Worm (Caenorhabditis elegans) whole organism, young adult: ENCODE data around the gene W02H5.2.

Experiments used
- B0336.3 ChIP-seq: fragments of 200-800 bp; sonication (Bioruptor generic); IDR thresholded peaks from 2 replicates; pipeline ENCODE4 v1.3.6; 2022; ENCODE audit warnings: missing genetic modification characterization, missing compliant biosample characterization
- D2030.7 ChIP-seq: fragments of 200-800 bp; sonication (Bioruptor generic); IDR thresholded peaks from 2 replicates; pipeline ENCODE4 v1.3.6; 2022; ENCODE audit warnings: missing genetic modification reagents, missing genetic modification characterization, missing compliant biosample characterization
- F10E7.11 ChIP-seq: sonication (generic microtip); optimal IDR thresholded peaks from 2 replicates; lab custom pipeline; 2017; ENCODE audit warnings: mild to moderate bottlenecking, missing genetic modification characterization, moderate library complexity, missing compliant biosample characterization
- F22D6.2 ChIP-seq: sonication (generic microtip); optimal IDR thresholded peaks from 2 replicates; lab custom pipeline; 2016; ENCODE audit warnings: mild to moderate bottlenecking, missing genetic modification characterization, missing compliant biosample characterization
- F49E8.2 ChIP-seq: sonication (generic microtip); optimal IDR thresholded peaks from 3 replicates; lab custom pipeline; 2017; ENCODE audit warnings: missing genetic modification characterization, mild to moderate bottlenecking, missing compliant biosample characterization, antibody characterized with exemption, moderate library complexity; ENCODE audit not compliant: insufficient read depth
- F55B11.4 ChIP-seq: sonication (generic microtip); optimal IDR thresholded peaks from 2 replicates; lab custom pipeline; 2016; ENCODE audit warnings: missing compliant biosample characterization, missing genetic modification characterization, borderline replicate concordance; ENCODE audit not compliant: insufficient read depth
- F57A8.1 ChIP-seq: fragments of 200-800 bp; sonication (Bioruptor generic); optimal IDR thresholded peaks from 2 replicates; lab custom pipeline; 2018; ENCODE audit warnings: mild to moderate bottlenecking, missing genetic modification characterization, moderate library complexity, missing compliant biosample characterization
- Y53F4B.3 ChIP-seq: fragments of 200-800 bp; sonication (Bioruptor generic); IDR thresholded peaks from 2 replicates; pipeline ENCODE4 v1.3.6; 2022; ENCODE audit warnings: missing genetic modification reagents, missing genetic modification characterization, missing compliant biosample characterization
- Y56A3A.18 ChIP-seq: fragments of 200-800 bp; sonication (Bioruptor generic); IDR thresholded peaks from 2 replicates; pipeline ENCODE4 v1.3.6; 2022; ENCODE audit warnings: missing genetic modification reagents, missing genetic modification characterization, missing compliant biosample characterization
- Y79H2A.3 ChIP-seq: fragments of 200-800 bp; sonication (Bioruptor generic); conservative IDR thresholded peaks from 2 replicates; pipeline ENCODE4 v1.3.6; 2022; ENCODE audit warnings: missing genetic modification reagents, missing genetic modification characterization, missing compliant biosample characterization
- Y95B8A.8 ChIP-seq: fragments of 200-800 bp; sonication (Bioruptor generic); IDR thresholded peaks from 2 replicates; pipeline ENCODE4 v1.3.6; 2022; ENCODE audit warnings: missing genetic modification reagents, missing genetic modification characterization, missing compliant biosample characterization
- ZK185.1 ChIP-seq: sonication (generic microtip); optimal IDR thresholded peaks from 2 replicates; lab custom pipeline; 2016; ENCODE audit warnings: mild to moderate bottlenecking, missing genetic modification characterization, missing compliant biosample characterization; ENCODE audit not compliant: poor library complexity, severe bottlenecking
- atf-7 ChIP-seq: sonication (generic microtip); optimal IDR thresholded peaks from 2 replicates; lab custom pipeline; 2017; ENCODE audit warnings: mild to moderate bottlenecking, missing genetic modification characterization, missing compliant biosample characterization
- athp-1 ChIP-seq: sonication (generic microtip); optimal IDR thresholded peaks from 2 replicates; lab custom pipeline; 2017; ENCODE audit warnings: mild to moderate bottlenecking, missing genetic modification characterization, missing compliant biosample characterization
- ceh-100 ChIP-seq: fragments of 200-800 bp; sonication (Bioruptor generic); IDR thresholded peaks from 2 replicates; pipeline ENCODE4 v1.3.6; 2022; ENCODE audit warnings: missing genetic modification reagents, missing genetic modification characterization, missing compliant biosample characterization
- ceh-58 ChIP-seq: fragments of 200-800 bp; sonication (Bioruptor generic); IDR thresholded peaks from 2 replicates; pipeline ENCODE4 v1.3.6; 2022; ENCODE audit warnings: missing genetic modification characterization, missing compliant biosample characterization
- ceh-91 ChIP-seq: fragments of 200-800 bp; sonication (Bioruptor generic); IDR thresholded peaks from 2 replicates; pipeline ENCODE4 v1.3.6; 2022; ENCODE audit warnings: missing genetic modification reagents, missing genetic modification characterization, missing compliant biosample characterization
- dpl-1 ChIP-seq: fragments of 150-350 bp; optimal IDR thresholded peaks from 2 replicates; lab custom pipeline; 2014; ENCODE audit warnings: missing biosample characterization, missing genetic modification reagents, missing genetic modification characterization
- egrh-3 ChIP-seq: fragments of 200-800 bp; sonication (Bioruptor generic); IDR thresholded peaks from 2 replicates; pipeline ENCODE4 v1.3.6; 2022; ENCODE audit warnings: missing genetic modification reagents, missing genetic modification characterization, missing compliant biosample characterization
- hlh-12 ChIP-seq: sonication (generic microtip); optimal IDR thresholded peaks from 2 replicates; lab custom pipeline; 2016; ENCODE audit warnings: missing genetic modification characterization, missing compliant biosample characterization
- hsf-1 ChIP-seq: fragments of 200-800 bp; sonication (Bioruptor generic); IDR thresholded peaks from 2 replicates; pipeline ENCODE4 v1.3.6; 2022; ENCODE audit warnings: missing genetic modification reagents, missing genetic modification characterization, missing compliant biosample characterization
- lag-1 ChIP-seq: fragments of 200-800 bp; sonication (Bioruptor generic); IDR thresholded peaks from 2 replicates; pipeline ENCODE4 v1.3.6; 2022; ENCODE audit warnings: missing genetic modification reagents, missing genetic modification characterization, missing compliant biosample characterization
- let-526 ChIP-seq: fragments of 200-800 bp; sonication (Bioruptor generic); IDR thresholded peaks from 2 replicates; pipeline ENCODE4 v1.3.6; 2022; ENCODE audit warnings: missing genetic modification reagents, missing genetic modification characterization, missing compliant biosample characterization
- lin-35 ChIP-seq, 3 experiments: fragments of 150-350 bp in 2 of 3; sonication (generic microtip) in 1 of 3; optimal IDR thresholded peaks; 2 replicates each; lab custom pipeline; 2014 to 2018; ENCODE audit warnings: missing biosample characterization in 3 of 3, missing genetic modification characterization in 3 of 3, missing genetic modification reagents in 3 of 3
- lin-54 ChIP-seq: fragments of 200-800 bp; sonication (Bioruptor generic); optimal IDR thresholded peaks from 2 replicates; lab custom pipeline; 2018; ENCODE audit warnings: mild to moderate bottlenecking, missing genetic modification characterization, missing compliant biosample characterization
- lir-1 ChIP-seq: fragments of 200-800 bp; sonication (Bioruptor generic); conservative IDR thresholded peaks from 2 replicates; pipeline ENCODE4 v1.3.6; 2022; ENCODE audit warnings: missing genetic modification reagents, missing genetic modification characterization, missing compliant biosample characterization
- lsl-1 ChIP-seq: fragments of 200-800 bp; sonication (Bioruptor generic); optimal IDR thresholded peaks from 2 replicates; lab custom pipeline; 2018; ENCODE audit warnings: mild to moderate bottlenecking, missing genetic modification characterization, moderate library complexity, missing compliant biosample characterization
- madf-6 ChIP-seq: fragments of 200-800 bp; sonication (Bioruptor generic); IDR thresholded peaks from 2 replicates; pipeline ENCODE4 v1.3.6; 2022; ENCODE audit warnings: missing genetic modification reagents, missing genetic modification characterization, missing compliant biosample characterization
- madf-8 ChIP-seq: fragments of 200-800 bp; sonication (Bioruptor generic); conservative IDR thresholded peaks from 2 replicates; pipeline ENCODE4 v1.3.6; 2022; ENCODE audit warnings: missing genetic modification reagents, missing genetic modification characterization, missing compliant biosample characterization
- mcd-1 ChIP-seq: fragments of 200-800 bp; sonication (Bioruptor generic); IDR thresholded peaks from 2 replicates; pipeline ENCODE4 v1.3.6; 2022; ENCODE audit warnings: missing genetic modification reagents, missing genetic modification characterization, missing compliant biosample characterization
- mel-28 ChIP-seq: sonication (generic microtip); optimal IDR thresholded peaks from 2 replicates; lab custom pipeline; 2016; ENCODE audit warnings: borderline replicate concordance, mild to moderate bottlenecking, missing genetic modification characterization, missing compliant biosample characterization
- mxl-1 ChIP-seq: sonication (generic microtip); optimal IDR thresholded peaks from 2 replicates; lab custom pipeline; 2016; ENCODE audit warnings: missing genetic modification characterization, missing compliant biosample characterization
- nfya-1 ChIP-seq: sonication (generic microtip); optimal IDR thresholded peaks from 2 replicates; lab custom pipeline; 2017; ENCODE audit warnings: antibody characterized with exemption, missing compliant biosample characterization, missing genetic modification characterization, borderline replicate concordance; ENCODE audit not compliant: insufficient read depth
- nhr-80 ChIP-seq: sonication (generic microtip); optimal IDR thresholded peaks from 2 replicates; lab custom pipeline; 2016; ENCODE audit warnings: missing genetic modification characterization, missing compliant biosample characterization
- pha-4 ChIP-seq: fragments of 150-350 bp; sonication (generic microtip); optimal IDR thresholded peaks from 2 replicates; lab custom pipeline; 2014; ENCODE audit warnings: missing biosample characterization, missing genetic modification reagents, missing genetic modification characterization
- rcor-1 ChIP-seq: fragments of 200-800 bp; sonication (Bioruptor generic); IDR thresholded peaks from 2 replicates; pipeline ENCODE4 v1.3.6; 2022; ENCODE audit warnings: missing genetic modification reagents, missing genetic modification characterization, missing compliant biosample characterization
- repo-1 ChIP-seq: sonication (generic microtip); optimal IDR thresholded peaks from 2 replicates; lab custom pipeline; 2017; ENCODE audit warnings: mild to moderate bottlenecking, missing genetic modification characterization, missing compliant biosample characterization
- sea-2 ChIP-seq: fragments of 200-800 bp; sonication (Bioruptor generic); IDR thresholded peaks from 2 replicates; pipeline ENCODE4 v1.3.6; 2022; ENCODE audit warnings: missing genetic modification characterization, missing compliant biosample characterization
- snpc-1.1 ChIP-seq: sonication (generic microtip); optimal IDR thresholded peaks from 2 replicates; lab custom pipeline; 2017; ENCODE audit warnings: missing genetic modification characterization, mild to moderate bottlenecking, missing compliant biosample characterization, antibody characterized with exemption, moderate library complexity, missing genotype, missing genetic modification reagents; ENCODE audit not compliant: insufficient read depth
- somi-1 ChIP-seq: fragments of 200-800 bp; sonication (Bioruptor generic); optimal IDR thresholded peaks from 2 replicates; lab custom pipeline; 2018; ENCODE audit warnings: mild to moderate bottlenecking, missing genetic modification characterization, missing compliant biosample characterization
- tbp1 ChIP-seq: fragments of 200-800 bp; sonication (Bioruptor generic); optimal IDR thresholded peaks from 2 replicates; lab custom pipeline; 2018; ENCODE audit warnings: mild to moderate bottlenecking, missing genetic modification characterization, missing compliant biosample characterization
- tbx-9 ChIP-seq: sonication (generic microtip); optimal IDR thresholded peaks from 2 replicates; lab custom pipeline; 2016; ENCODE audit warnings: borderline replicate concordance, missing genetic modification characterization, inconsistent platforms, missing compliant biosample characterization
- unc-130 ChIP-seq: sonication (generic microtip); optimal IDR thresholded peaks from 2 replicates; lab custom pipeline; 2016; ENCODE audit warnings: missing genetic modification reagents, missing genetic modification characterization, missing compliant biosample characterization
- ztf-26 ChIP-seq: sonication (generic microtip); optimal IDR thresholded peaks from 2 replicates; lab custom pipeline; 2017; ENCODE audit warnings: missing genetic modification characterization, missing compliant biosample characterization

W02H5.2 gene

DNA sequence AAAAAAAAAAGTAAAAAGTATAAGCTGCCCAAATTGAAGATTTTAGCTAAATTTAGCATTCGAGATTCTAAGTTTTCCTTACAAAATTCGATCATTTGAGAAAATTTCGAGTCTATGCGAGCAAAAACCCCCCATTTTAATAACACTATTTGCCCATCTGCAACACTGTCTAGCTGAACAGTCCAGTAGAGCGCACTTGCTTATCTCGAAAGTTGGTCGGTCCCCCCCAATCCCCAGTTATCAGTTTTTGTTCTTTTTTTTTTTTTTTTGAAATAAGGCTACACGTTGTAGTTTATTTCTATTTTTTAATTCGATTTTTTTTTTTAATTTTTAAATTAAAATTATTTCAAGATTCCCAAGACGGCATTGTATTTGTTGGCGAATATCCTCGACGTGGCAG is 18.5 kb downstream of the W02H5.2 start:
- peak; percentile 87 for TF ChIP-seq mcd-1 (GFP tag; lab: Robert Waterston, UW)
- TF ChIP-seq nhr-80 (tag; lab: Kevin White, UChicago) = peak; percentile 82
- TF ChIP-seq pha-4 (tag; lab: Kevin White, UChicago) = no peak
- TF ChIP-seq ceh-58 (GFP tag; lab: Robert Waterston, UW) = no peak
- TF ChIP-seq lin-54 (GFP tag; lab: Kevin White, UChicago) = no peak
- TF ChIP-seq athp-1 = no peak
- TF ChIP-seq madf-8 = no peak

ce11 chrV:2660457-2660856 is 21.3 kb downstream of the W02H5.2 start:
- TF ChIP-seq nhr-80 (tag; lab: Kevin White, UChicago) (no peak), D2030.7 (GFP tag; lab: Robert Waterston, UW) (no peak)

- TF ChIP-seq F55B11.4 (tag; lab: Kevin White, UChicago) (no peak), repo-1 (tag; lab: Kevin White, UChicago) (no peak), ceh-58 (GFP tag; lab: Robert Waterston, UW) (0 out of 2 replicates have a peak, but pooled peaks have one; percentile 75), nfya-1 (no peak), lsl-1 (GFP tag; lab: Kevin White, UChicago) (peak; percentile 59), snpc-1.1 (tag; lab: Kevin White, UChicago) (peak; percentile 17), madf-6 (GFP tag; lab: Robert Waterston, UW) (peak; percentile 66), sea-2 (GFP tag; lab: Robert Waterston, UW) (no peak), unc-130 (GFP tag; lab: Kevin White, UChicago) (no peak), B0336.3 (GFP tag; lab: Robert Waterston, UW) (peak; percentile 55; the same call in 1 of the 2 replicates), mel-28 (tag; lab: Kevin White, UChicago) (no peak), hlh-12 (tag; lab: Kevin White, UChicago) (no peak), ZK185.1 (tag; lab: Kevin White, UChicago) (no peak), lir-1 (GFP tag; lab: Robert Waterston, UW) (no peak), Y53F4B.3 (no peak), somi-1 (GFP tag; lab: Kevin White, UChicago) (peak; percentile 1), tbx-9 (tag; lab: Kevin White, UChicago) (peak; percentile 50), let-526 (no peak), lag-1 (GFP tag; lab: Robert Waterston, UW) (no peak), lin-35 (GFP tag; optimal IDR thresholded peaks at IDR 0.05; lab: Kevin White, UChicago) (peak in 1 of 3 experiments; percentile 24), ceh-91 (0 out of 2 replicates have a peak, but pooled peaks have one; percentile 13), F22D6.2 (no peak), Y95B8A.8 (0 out of 2 replicates have a peak, but pooled peaks have one; percentile 65), Y79H2A.3 (GFP tag; lab: Robert Waterston, UW) (no peak), mcd-1 (GFP tag; lab: Robert Waterston, UW) (peak; percentile 68), F10E7.11 (tag; lab: Kevin White, UChicago) (peak; percentile 1), egrh-3 (peak; percentile 24; the same call in 1 of the 2 replicates), rcor-1 (GFP tag; lab: Robert Waterston, UW) (peak; percentile 65), ceh-100 (0 out of 2 replicates have a peak, but pooled peaks have one; percentile 28), hsf-1 (GFP tag; lab: Robert Waterston, UW) (no peak), Y56A3A.18 (0 out of 2 replicates have a peak, but pooled peaks have one; percentile 49), mxl-1 (tag; lab: Kevin White, UChicago) (peak; percentile 84), atf-7 (peak; percentile 8), ztf-26 (peak; percentile 17), tbp1 (GFP tag; lab: Kevin White, UChicago) (peak; percentile 94), F49E8.2 (peak; percentile 48), dpl-1 (GFP tag; lab: Kevin White, UChicago) (no peak), F57A8.1 (GFP tag; lab: Kevin White, UChicago) (peak; percentile 89)
Measured at ce11 chrV:2664525-2665053, 25.5 kb downstream of the W02H5.2 start, which contains the start of gene ndx-2. ndx-2 (minus strand) TSS chrV:2665003.
